Worm (Caenorhabditis elegans) whole organism, L4/young adult: ENCODE measurements around the gene sup-1.

Experiments used
- W03F9.2 ChIP-seq: fragments of 150-350 bp; optimal IDR thresholded peaks from 2 replicates; lab custom pipeline; 2014; ENCODE audit warnings: missing biosample characterization, missing genetic modification characterization
- dao-5 ChIP-seq: sonication (generic microtip); optimal IDR thresholded peaks from 2 replicates; lab custom pipeline; 2016; ENCODE audit warnings: missing genotype, missing genetic modification characterization, moderate library complexity, missing compliant biosample characterization
- him-1 ChIP-seq: sonication (generic microtip); optimal IDR thresholded peaks from 2 replicates; lab custom pipeline; 2016; ENCODE audit warnings: missing genotype, missing genetic modification reagents, missing genetic modification characterization, missing compliant biosample characterization

ce11 chrIII:11760634-11761033 lies 23.2 kb upstream of the sup-1 start:
- TF ChIP-seq dao-5 (tag; lab: Kevin White, UChicago) (no peak), him-1 (tag; lab: Kevin White, UChicago) (no peak), W03F9.2 (tag; lab: Kevin White, UChicago) (no peak)
